Worm (Caenorhabditis elegans) whole organism, late embryonic: ENCODE data around the gene adt-3.

Experiments used
- ceh-19 ChIP-seq: fragments of 200-800 bp; sonication (Bioruptor generic); optimal IDR thresholded peaks from 2 replicates; lab custom pipeline; 2018; ENCODE audit warnings: mild to moderate bottlenecking, missing genetic modification characterization, missing compliant biosample characterization
- hlh-13 ChIP-seq: fragments of 200-800 bp; sonication (Bioruptor generic); optimal IDR thresholded peaks from 2 replicates; lab custom pipeline; 2018; ENCODE audit warnings: mild to moderate bottlenecking, missing genetic modification characterization, missing compliant biosample characterization
- npax-4 ChIP-seq: sonication (generic microtip); optimal IDR thresholded peaks from 2 replicates; lab custom pipeline; 2016; ENCODE audit warnings: missing genetic modification characterization, missing compliant biosample characterization
- pha-4 ChIP-seq: fragments of 150-350 bp; optimal IDR thresholded peaks from 2 replicates; lab custom pipeline; 2018; ENCODE audit warnings: missing biosample characterization, missing genetic modification reagents, missing genetic modification characterization

adt-3 gene

DNA sequence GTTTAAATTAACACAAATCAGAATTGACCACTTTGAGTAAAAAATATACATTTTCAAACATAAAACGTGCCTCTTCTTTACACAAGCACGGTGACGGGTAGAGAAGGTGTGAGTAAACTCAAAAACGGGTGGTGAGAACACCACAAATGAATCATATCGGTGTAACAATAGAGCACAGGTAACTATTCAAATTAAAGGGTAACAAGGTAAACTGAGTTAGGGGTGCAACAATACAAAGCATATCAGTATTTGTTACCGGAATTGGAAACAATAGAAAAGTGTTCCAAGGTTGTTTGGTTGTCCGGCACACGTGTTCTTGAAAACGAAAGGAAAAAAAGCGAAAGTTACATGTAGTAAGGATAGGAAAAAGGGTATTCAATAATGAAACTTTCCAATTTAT, 50.9 kb downstream of the adt-3 start (continued):
- TF ChIP-seq npax-4 (no peak), ceh-19 (GFP tag; lab: Kevin White, UChicago) (no peak), hlh-13 (GFP tag; lab: Kevin White, UChicago) (no peak), pha-4 (tag; lab: Kevin White, UChicago) (no peak)
